Worm (Caenorhabditis elegans) whole organism, L1 larva: ENCODE data around the gene mec-7.

ENCODE experiments used
- aly-2 ChIP-seq: fragments of 150-350 bp; optimal IDR thresholded peaks from 2 replicates; lab custom pipeline; 2014; ENCODE audit warnings: missing biosample characterization, missing genetic modification characterization
- ceh-63 ChIP-seq: fragments of 200-800 bp; sonication (Bioruptor generic); optimal IDR thresholded peaks from 2 replicates; lab custom pipeline; 2018; ENCODE audit warnings: mild to moderate bottlenecking, missing genetic modification characterization, missing compliant biosample characterization
- ceh-88 ChIP-seq: fragments of 200-800 bp; sonication (Bioruptor generic); IDR thresholded peaks from 2 replicates; pipeline ENCODE4 v1.3.6; 2022; ENCODE audit warnings: missing genetic modification characterization, missing compliant biosample characterization
- ceh-90 ChIP-seq: sonication (generic microtip); optimal IDR thresholded peaks from 2 replicates; lab custom pipeline; 2016; ENCODE audit warnings: missing genetic modification characterization, missing compliant biosample characterization
- egl-13 ChIP-seq: sonication (generic microtip); optimal IDR thresholded peaks from 2 replicates; lab custom pipeline; 2016; ENCODE audit warnings: missing genotype, missing genetic modification reagents, missing genetic modification characterization, missing compliant biosample characterization
- hlh-17 ChIP-seq: fragments of 200-800 bp; sonication (Bioruptor generic); optimal IDR thresholded peaks from 2 replicates; lab custom pipeline; 2018; ENCODE audit warnings: missing genetic modification characterization, mild to moderate bottlenecking, missing compliant biosample characterization, moderate library complexity, borderline replicate concordance
- hlh-4 ChIP-seq: sonication (generic microtip); optimal IDR thresholded peaks from 2 replicates; lab custom pipeline; 2016; ENCODE audit warnings: mild to moderate bottlenecking, missing genetic modification characterization, missing compliant biosample characterization
- jun-1 ChIP-seq: fragments of 150-350 bp; optimal IDR thresholded peaks from 2 replicates; lab custom pipeline; 2014; ENCODE audit warnings: missing biosample characterization, missing genetic modification reagents, missing genetic modification characterization
- lin-35 ChIP-seq, 2 experiments: fragments of 150-350 bp; optimal IDR thresholded peaks; 2 replicates each; lab custom pipeline; 2014; ENCODE audit warnings: missing biosample characterization in 2 of 2, missing genetic modification characterization in 2 of 2, missing genetic modification reagents in 2 of 2
- lin-39 ChIP-seq: fragments of 150-350 bp; optimal IDR thresholded peaks from 2 replicates; lab custom pipeline; 2014; ENCODE audit warnings: missing biosample characterization, missing genetic modification reagents, missing genetic modification characterization
- mab-9 ChIP-seq: fragments of 200-800 bp; sonication (Bioruptor generic); IDR thresholded peaks from 2 replicates; pipeline ENCODE4 v1.3.6; 2022; ENCODE audit warnings: missing genetic modification reagents, missing genetic modification characterization, missing compliant biosample characterization
- nhr-77 ChIP-seq: fragments of 150-350 bp; optimal IDR thresholded peaks from 2 replicates; lab custom pipeline; 2014; ENCODE audit warnings: missing biosample characterization, missing genetic modification characterization
- snpc-4 ChIP-seq: fragments of 150-350 bp; optimal IDR thresholded peaks from 2 replicates; lab custom pipeline; 2014; ENCODE audit warnings: missing biosample characterization, missing genetic modification characterization

DNA sequence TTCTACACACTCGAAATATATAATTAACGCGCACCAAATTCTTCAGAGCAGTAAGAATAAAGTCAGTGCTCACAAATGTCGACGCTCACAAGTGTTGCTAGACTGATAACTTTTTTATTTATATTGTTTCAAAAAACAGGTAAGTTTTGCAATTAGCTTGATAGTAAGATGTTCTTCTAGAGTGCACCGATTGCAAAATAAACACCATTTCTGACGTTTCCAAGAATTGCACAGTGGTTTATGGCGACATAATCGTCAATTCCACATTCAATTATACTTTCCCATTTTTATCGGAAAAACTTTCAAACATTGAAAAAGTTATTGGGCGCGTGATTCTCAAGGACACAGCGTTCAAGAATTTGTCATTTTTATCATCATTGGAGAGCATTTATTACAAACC, 23.9 kb upstream of the mec-7 start:
- TF ChIP-seq ceh-88 (GFP tag; lab: Robert Waterston, UW) (no peak), snpc-4 (tag; lab: Kevin White, UChicago) (no peak), ceh-90 (no peak), lin-39 (tag; lab: Kevin White, UChicago) (no peak), nhr-77 (no peak), lin-35 (GFP tag; optimal IDR thresholded peaks at IDR 0.05; lab: Kevin White, UChicago) (no peak), hlh-17 (GFP tag; lab: Kevin White, UChicago) (no peak), ceh-63 (GFP tag; lab: Kevin White, UChicago) (no peak), hlh-4 (tag; lab: Kevin White, UChicago) (no peak), egl-13 (tag; lab: Kevin White, UChicago) (no peak), jun-1 (tag; lab: Kevin White, UChicago) (no peak), mab-9 (GFP tag; lab: Robert Waterston, UW) (no peak), aly-2 (tag; lab: Kevin White, UChicago) (no peak)
